Worm (Caenorhabditis elegans): ENCODE data around the gene cyp-32A1.

DNA sequence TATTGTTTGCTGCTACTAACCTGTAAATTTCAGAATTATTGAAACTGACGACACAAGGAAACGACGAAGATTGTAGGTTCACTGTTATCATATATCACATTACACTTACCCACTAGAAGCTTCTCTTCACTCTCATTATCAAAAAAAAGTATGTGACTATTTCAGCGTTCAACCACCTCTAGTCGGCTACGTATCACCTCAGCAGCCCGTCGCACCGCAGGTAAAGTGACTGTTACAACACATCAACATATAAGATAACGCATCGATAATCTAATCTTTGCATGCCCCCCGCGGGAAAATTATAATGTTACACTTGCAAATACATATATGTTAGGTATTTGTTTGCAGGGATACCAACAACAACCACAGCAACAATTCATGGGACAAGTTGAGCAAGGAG, 5.0 kb downstream of the cyp-32A1 start:
- TF ChIP-seq ZK546.5 (tag; optimal IDR thresholded peaks at IDR 0.05) = no peak
- no peak for TF ChIP-seq snpc-4 (tag; optimal IDR thresholded peaks at IDR 0.05)
- TF ChIP-seq ama-1 (optimal IDR thresholded peaks at IDR 0.05) = no peak
- TF ChIP-seq sma-3 (GFP tag; optimal IDR thresholded peaks at IDR 0.05) = no peak

Data from whole organism, L2 larva.